Worm (Caenorhabditis elegans) whole organism, L4/young adult: Measurements from ENCODE around the gene ZK994.6.

Source experiments
- W03F9.2 ChIP-seq: fragments of 150-350 bp; optimal IDR thresholded peaks from 2 replicates; lab custom pipeline; 2014; ENCODE audit warnings: missing biosample characterization, missing genetic modification characterization
- dao-5 ChIP-seq: sonication (generic microtip); optimal IDR thresholded peaks from 2 replicates; lab custom pipeline; 2016; ENCODE audit warnings: missing genotype, missing genetic modification characterization, moderate library complexity, missing compliant biosample characterization
- him-1 ChIP-seq: sonication (generic microtip); optimal IDR thresholded peaks from 2 replicates; lab custom pipeline; 2016; ENCODE audit warnings: missing genotype, missing genetic modification reagents, missing genetic modification characterization, missing compliant biosample characterization

Gene ZK994.6

ce11 chrV:8465386-8465785 lies 41.8 kb downstream of the ZK994.6 start, which contains the start of gene mrps-2:
TSS of gene mrps-2 (plus strand) at chrV:8465686.
- no peak for TF ChIP-seq him-1 (tag; lab: Kevin White, UChicago)
- TF ChIP-seq W03F9.2 (tag; lab: Kevin White, UChicago): no peak
- TF ChIP-seq dao-5 (tag; lab: Kevin White, UChicago): no peak

- peak; percentile 88 for TF ChIP-seq W03F9.2 (tag; lab: Kevin White, UChicago)
- TF ChIP-seq him-1 (tag; lab: Kevin White, UChicago): no peak
- TF ChIP-seq dao-5 (tag; lab: Kevin White, UChicago): no peak
Measured at ce11 chrV:8462074-8462473, 45.1 kb downstream of the ZK994.6 start, which contains the start of the genes dnj-22 and natc-1. TSS of gene dnj-22 (minus strand) at chrV:8462120. TSS of gene natc-1 (plus strand) at chrV:8462359.

- TF ChIP-seq dao-5 (tag; lab: Kevin White, UChicago) (no peak), him-1 (tag; lab: Kevin White, UChicago) (no peak), W03F9.2 (tag; lab: Kevin White, UChicago) (no peak)
Measured at ce11 chrV:8460800-8461199, 46.4 kb downstream of the ZK994.6 start.

- no peak for TF ChIP-seq W03F9.2 (tag; lab: Kevin White, UChicago)
- no peak for TF ChIP-seq him-1 (tag; lab: Kevin White, UChicago)
- TF ChIP-seq dao-5 (tag; lab: Kevin White, UChicago): no peak
Measured at ce11 chrV:8460306-8460705, 46.9 kb downstream of the ZK994.6 start, which contains the start of gene T23B12.6. TSS of gene T23B12.6 (minus strand) at chrV:8460419.

- TF ChIP-seq dao-5 (tag; lab: Kevin White, UChicago) (no peak), him-1 (tag; lab: Kevin White, UChicago) (no peak), W03F9.2 (tag; lab: Kevin White, UChicago) (no peak)
Measured at ce11 chrV:8454995-8455446, 52.2 kb downstream of the ZK994.6 start, which contains the start of gene T23B12.11. TSS of gene T23B12.11 (plus strand) at chrV:8455396.
